Worm (Caenorhabditis elegans) whole organism, L2 larva: Measurements from ENCODE around the gene T13F3.6.

ENCODE experiments used
- ZK546.5 ChIP-seq: sonication (generic microtip); optimal IDR thresholded peaks from 2 replicates; lab custom pipeline; 2017; ENCODE audit warnings: missing biosample characterization, missing genetic modification characterization
- ama-1 ChIP-seq: fragments of 150-350 bp; optimal IDR thresholded peaks from 2 replicates; lab custom pipeline; 2018; ENCODE audit warnings: inconsistent platforms
- fos-1 ChIP-seq: fragments of 150-350 bp; optimal IDR thresholded peaks from 2 replicates; lab custom pipeline; 2014; ENCODE audit warnings: missing biosample characterization, missing genetic modification characterization
- skn-1 ChIP-seq: sonication (generic microtip); optimal IDR thresholded peaks from 2 replicates; lab custom pipeline; 2017; ENCODE audit warnings: missing biosample characterization, missing genetic modification characterization
- unc-62 ChIP-seq: fragments of 150-350 bp; optimal IDR thresholded peaks from 2 replicates; lab custom pipeline; 2014; ENCODE audit warnings: missing biosample characterization, missing genetic modification reagents, missing genetic modification characterization

DNA sequence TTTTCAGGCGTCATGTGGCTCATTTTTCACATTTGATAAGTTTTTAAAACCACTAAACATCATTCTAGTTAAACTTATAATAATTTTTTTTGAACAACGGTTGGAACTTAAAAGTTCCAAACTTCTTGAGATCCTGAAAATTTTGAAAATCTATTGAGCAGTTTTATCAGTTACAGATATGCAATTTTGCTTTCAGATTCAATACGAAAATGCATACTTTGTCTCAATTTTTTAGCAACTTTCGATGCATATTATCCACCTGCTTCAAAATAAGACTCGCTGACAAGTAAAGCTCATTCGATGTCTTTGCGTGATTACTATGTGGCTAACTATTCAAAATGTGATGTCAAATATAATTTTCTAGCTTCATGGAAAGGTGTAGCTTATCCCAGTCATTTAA lies 24.4 kb downstream of the T13F3.6 start, which contains the start of gene srh-95:
- TF ChIP-seq ama-1 (no peak), fos-1 (tag; lab: Kevin White, UChicago) (no peak), unc-62 (GFP tag; lab: Kevin White, UChicago) (no peak), skn-1 (tag; lab: Kevin White, UChicago) (no peak), ZK546.5 (no peak)
